Fruit fly (Drosophila melanogaster) whole organism, embryonic: ENCODE results near the gene CG4497.
A peak's percentile ranks its signal among the peaks of the same experiment; 100 is the strongest.

Experiments used
- CG10267 ChIP-seq: fragments of 200-800 bp; sonication (Bioruptor generic); optimal IDR thresholded peaks from 2 replicates; lab custom pipeline; 2018; ENCODE audit warnings: missing biosample characterization, mild to moderate bottlenecking, missing genetic modification characterization, moderate library complexity
- CG12071 ChIP-seq: fragments of 200-800 bp; sonication (Bioruptor generic); optimal IDR thresholded peaks from 3 replicates; lab custom pipeline; 2018; ENCODE audit warnings: missing biosample characterization, mild to moderate bottlenecking, missing genetic modification characterization
- CG12942 ChIP-seq: fragments of 200-800 bp; sonication (Bioruptor generic); optimal IDR thresholded peaks from 3 replicates; lab custom pipeline; 2016; ENCODE audit warnings: missing biosample characterization, missing genetic modification characterization
- CG14710 ChIP-seq: fragments of 200-800 bp; sonication (Bioruptor generic); optimal IDR thresholded peaks from 3 replicates; lab custom pipeline; 2019; ENCODE audit warnings: missing biosample characterization, mild to moderate bottlenecking, missing genetic modification characterization, moderate library complexity
- CG14965 ChIP-seq: fragments of 200-800 bp; sonication (Bioruptor generic); optimal IDR thresholded peaks from 2 replicates; lab custom pipeline; 2016; ENCODE audit warnings: missing biosample characterization, missing genetic modification characterization, borderline replicate concordance
- CG15269 ChIP-seq: fragments of 200-800 bp; sonication (Bioruptor generic); optimal IDR thresholded peaks from 2 replicates; lab custom pipeline; 2018; ENCODE audit warnings: missing biosample characterization, mild to moderate bottlenecking, missing genetic modification characterization, moderate library complexity
- CG1529 ChIP-seq: fragments of 200-800 bp; sonication (Bioruptor generic); optimal IDR thresholded peaks from 3 replicates; lab custom pipeline; 2018; ENCODE audit warnings: missing biosample characterization, missing genetic modification characterization
- CG1603 ChIP-seq: fragments of 200-800 bp; sonication (Bioruptor generic); optimal IDR thresholded peaks from 2 replicates; lab custom pipeline; 2019; ENCODE audit warnings: missing biosample characterization, mild to moderate bottlenecking, missing genetic modification characterization, moderate library complexity
- CG17359 ChIP-seq: fragments of 200-800 bp; sonication (Bioruptor generic); optimal IDR thresholded peaks from 3 replicates; lab custom pipeline; 2018; ENCODE audit warnings: missing biosample characterization, mild to moderate bottlenecking, missing genetic modification characterization, moderate library complexity
- CG18599 ChIP-seq: fragments of 200-800 bp; sonication (Bioruptor generic); optimal IDR thresholded peaks from 3 replicates; lab custom pipeline; 2017; ENCODE audit warnings: missing biosample characterization, missing genetic modification characterization, mild to moderate bottlenecking, moderate library complexity, missing genetic modification reagents
- CG2199 ChIP-seq: fragments of 200-800 bp; sonication (Bioruptor generic); IDR thresholded peaks from 3 replicates; pipeline ENCODE4 v1.3.6; 2022; ENCODE audit warnings: missing biosample characterization, missing genetic modification characterization
- CG2678 ChIP-seq: fragments of 200-800 bp; sonication (Bioruptor generic); optimal IDR thresholded peaks from 3 replicates; lab custom pipeline; 2019; ENCODE audit warnings: missing biosample characterization, mild to moderate bottlenecking, missing genetic modification characterization, moderate library complexity
- CG2889 ChIP-seq: fragments of 200-800 bp; sonication (Bioruptor generic); IDR thresholded peaks from 3 replicates; pipeline ENCODE4 v1.3.6; 2022; ENCODE audit warnings: missing biosample characterization, missing genetic modification characterization
- CG3163 ChIP-seq: fragments of 200-800 bp; sonication (Bioruptor generic); optimal IDR thresholded peaks from 3 replicates; lab custom pipeline; 2016; ENCODE audit warnings: missing biosample characterization, missing genetic modification characterization
- CG3407 ChIP-seq: fragments of 200-800 bp; sonication (Bioruptor generic); optimal IDR thresholded peaks from 2 replicates; lab custom pipeline; 2018; ENCODE audit warnings: missing biosample characterization, mild to moderate bottlenecking, missing genetic modification characterization
- CG34422 ChIP-seq: fragments of 200-800 bp; sonication (Bioruptor generic); IDR thresholded peaks from 3 replicates; pipeline ENCODE4 v1.3.6; 2022; ENCODE audit warnings: missing biosample characterization, missing genetic modification characterization
- CG4328 ChIP-seq: fragments of 200-800 bp; sonication (Bioruptor generic); optimal IDR thresholded peaks from 3 replicates; lab custom pipeline; 2017; ENCODE audit warnings: missing biosample characterization, missing genetic modification reagents, missing genetic modification characterization
- CG7372 ChIP-seq: fragments of 200-800 bp; sonication (Bioruptor generic); IDR thresholded peaks from 2 replicates; pipeline ENCODE4 v1.3.6; 2022; ENCODE audit warnings: missing biosample characterization, missing genetic modification characterization
- CG7928 ChIP-seq: fragments of 200-800 bp; sonication (Bioruptor generic); optimal IDR thresholded peaks from 2 replicates; lab custom pipeline; 2017; ENCODE audit warnings: missing biosample characterization, mild to moderate bottlenecking, missing genetic modification characterization
- CG9609 ChIP-seq: fragments of 200-800 bp; sonication (Bioruptor generic); optimal IDR thresholded peaks from 3 replicates; lab custom pipeline; 2016; ENCODE audit warnings: missing biosample characterization, missing genetic modification characterization
- Dek ChIP-seq: fragments of 200-800 bp; sonication (Bioruptor generic); optimal IDR thresholded peaks from 3 replicates; lab custom pipeline; 2019; ENCODE audit warnings: missing biosample characterization, mild to moderate bottlenecking, missing genetic modification characterization, moderate library complexity
- Doc2 ChIP-seq: fragments of 200-800 bp; sonication (Bioruptor generic); IDR thresholded peaks from 2 replicates; pipeline ENCODE4 v1.3.6; 2022; ENCODE audit warnings: missing biosample characterization, missing genetic modification characterization
- Doc3 ChIP-seq: fragments of 200-800 bp; sonication (Bioruptor generic); IDR thresholded peaks from 3 replicates; pipeline ENCODE4 v1.3.6; 2022; ENCODE audit warnings: missing biosample characterization, missing genetic modification characterization; ENCODE audit not compliant: partially characterized antibody
- Drgx ChIP-seq: fragments of 200-800 bp; sonication (Bioruptor generic); IDR thresholded peaks from 2 replicates; pipeline ENCODE4 v1.3.6; 2022; ENCODE audit warnings: missing biosample characterization, missing genetic modification characterization
- E2f1 ChIP-seq: fragments of 200-800 bp; sonication (Bioruptor generic); IDR thresholded peaks from 2 replicates; pipeline ENCODE4 v1.3.6; 2022; ENCODE audit warnings: missing biosample characterization, missing genetic modification characterization
- HHEX ChIP-seq: fragments of 200-800 bp; sonication (Bioruptor generic); optimal IDR thresholded peaks from 3 replicates; lab custom pipeline; 2017; ENCODE audit warnings: missing biosample characterization, mild to moderate bottlenecking, missing genetic modification characterization, missing genetic modification reagents
- Hey ChIP-seq: fragments of 200-800 bp; sonication (Bioruptor generic); optimal IDR thresholded peaks from 3 replicates; lab custom pipeline; 2018; ENCODE audit warnings: missing biosample characterization, mild to moderate bottlenecking, missing genetic modification characterization
- MBD-R2 ChIP-seq: fragments of 200-800 bp; sonication (Bioruptor generic); IDR thresholded peaks from 2 replicates; pipeline ENCODE4 v1.3.6; 2022; ENCODE audit warnings: missing biosample characterization, missing genetic modification characterization
- MESR4 ChIP-seq: fragments of 200-800 bp; sonication (Bioruptor generic); optimal IDR thresholded peaks from 2 replicates; lab custom pipeline; 2018; ENCODE audit warnings: missing biosample characterization, mild to moderate bottlenecking, missing genetic modification characterization, moderate library complexity
- Med ChIP-seq: fragments of 200-800 bp; sonication (Bioruptor generic); peaks from one replicate; lab custom pipeline; 2016; ENCODE audit warnings: missing biosample characterization, missing genetic modification characterization, mild to moderate bottlenecking, inconsistent platforms, moderate library complexity
- PHDP ChIP-seq: fragments of 200-800 bp; sonication (Bioruptor generic); optimal IDR thresholded peaks from 3 replicates; lab custom pipeline; 2018; ENCODE audit warnings: missing biosample characterization, mild to moderate bottlenecking, missing genetic modification characterization, moderate library complexity
- Sin3A ChIP-seq: fragments of >200 bp; optimal IDR thresholded peaks from 2 replicates; lab custom pipeline; 2018
- ash1 ChIP-seq: fragments of 200-800 bp; sonication (Bioruptor generic); optimal IDR thresholded peaks from 2 replicates; lab custom pipeline; 2018; ENCODE audit warnings: missing biosample characterization, mild to moderate bottlenecking, missing genetic modification characterization
- bowl ChIP-seq: fragments of 200-800 bp; sonication (Bioruptor generic); IDR thresholded peaks from 2 replicates; pipeline ENCODE4 v1.3.6; 2022; ENCODE audit warnings: missing biosample characterization, missing genetic modification characterization
- chn ChIP-seq: fragments of 200-800 bp; sonication (Bioruptor generic); optimal IDR thresholded peaks from 2 replicates; lab custom pipeline; 2016; ENCODE audit warnings: missing biosample characterization, missing genetic modification characterization
- dan ChIP-seq: fragments of 200-800 bp; sonication (Bioruptor generic); IDR thresholded peaks from 2 replicates; pipeline ENCODE4 v1.3.6; 2022; ENCODE audit warnings: missing biosample characterization, missing genetic modification characterization
- fru ChIP-seq: fragments of >200 bp; optimal IDR thresholded peaks from 2 replicates; lab custom pipeline; 2017
- gem ChIP-seq: fragments of 200-800 bp; sonication (Bioruptor generic); optimal IDR thresholded peaks from 2 replicates; lab custom pipeline; 2019; ENCODE audit warnings: missing biosample characterization, mild to moderate bottlenecking, missing genetic modification characterization, moderate library complexity
- kah ChIP-seq: fragments of 200-800 bp; sonication (Bioruptor generic); optimal IDR thresholded peaks from 2 replicates; lab custom pipeline; 2018; ENCODE audit warnings: missing biosample characterization, mild to moderate bottlenecking, missing genetic modification characterization
- ken ChIP-seq: fragments of 200-800 bp; sonication (Bioruptor generic); IDR thresholded peaks from 3 replicates; pipeline ENCODE4 v1.3.6; 2022; ENCODE audit warnings: missing biosample characterization, missing genetic modification characterization
- klu ChIP-seq: fragments of 200-800 bp; sonication (Bioruptor generic); IDR thresholded peaks from 2 replicates; pipeline ENCODE4 v1.3.6; 2022; ENCODE audit warnings: missing biosample characterization, missing genetic modification characterization
- nerfin-1 ChIP-seq: fragments of 200-800 bp; sonication (Bioruptor generic); optimal IDR thresholded peaks from 3 replicates; lab custom pipeline; 2019; ENCODE audit warnings: missing biosample characterization, mild to moderate bottlenecking, missing genetic modification characterization, moderate library complexity
- nmo ChIP-seq: fragments of 200-800 bp; sonication (Bioruptor generic); optimal IDR thresholded peaks from 2 replicates; lab custom pipeline; 2018; ENCODE audit warnings: missing biosample characterization, mild to moderate bottlenecking, missing genetic modification characterization, moderate library complexity
- otp ChIP-seq: fragments of 200-800 bp; sonication (Bioruptor generic); IDR thresholded peaks from 3 replicates; pipeline ENCODE4, ENCODE4 v1.3.6; 2022; ENCODE audit warnings: missing biosample characterization, missing genetic modification characterization
- pho ChIP-seq: fragments of 200-800 bp; sonication (Bioruptor generic); optimal IDR thresholded peaks from 2 replicates; lab custom pipeline; 2016; ENCODE audit warnings: missing biosample characterization, missing genetic modification characterization
- psq ChIP-seq: fragments of 200-800 bp; sonication (Bioruptor generic); optimal IDR thresholded peaks from 2 replicates; lab custom pipeline; 2017; ENCODE audit warnings: missing biosample characterization, missing genetic modification characterization
- pzg ChIP-seq: fragments of 200-800 bp; sonication (Bioruptor generic); optimal IDR thresholded peaks from 3 replicates; lab custom pipeline; 2018; ENCODE audit warnings: missing biosample characterization, mild to moderate bottlenecking, missing genetic modification characterization, moderate library complexity
- salm ChIP-seq: fragments of 200-800 bp; sonication (Bioruptor generic); optimal IDR thresholded peaks from 2 replicates; lab custom pipeline; 2018; ENCODE audit warnings: missing biosample characterization, mild to moderate bottlenecking, missing genetic modification characterization
- scrt ChIP-seq: fragments of 200-800 bp; sonication (Bioruptor generic); optimal IDR thresholded peaks from 2 replicates; lab custom pipeline; 2018; ENCODE audit warnings: missing biosample characterization, mild to moderate bottlenecking, missing genetic modification characterization, moderate library complexity
- seq ChIP-seq: fragments of 200-800 bp; sonication (Bioruptor generic); IDR thresholded peaks from 2 replicates; pipeline ENCODE4 v1.3.6; 2022; ENCODE audit warnings: missing biosample characterization, missing genetic modification characterization
- sug ChIP-seq: fragments of 200-800 bp; optimal IDR thresholded peaks from 2 replicates; lab custom pipeline; 2019; ENCODE audit warnings: missing biosample characterization, mild to moderate bottlenecking, missing genetic modification characterization, moderate library complexity
- trh ChIP-seq: fragments of 200-800 bp; sonication (Bioruptor generic); optimal IDR thresholded peaks from 2 replicates; lab custom pipeline; 2016; ENCODE audit warnings: missing biosample characterization, missing genetic modification characterization
- wek ChIP-seq: fragments of 200-800 bp; sonication (Bioruptor generic); optimal IDR thresholded peaks from 3 replicates; lab custom pipeline; 2018; ENCODE audit warnings: missing biosample characterization, mild to moderate bottlenecking, missing genetic modification characterization, moderate library complexity

CG4497 gene

dm6 chr2L:7215657-7216056, 21.3 kb upstream of the CG4497 start (continued):
- no peak for TF ChIP-seq CG14965 (GFP tag; lab: Kevin White, UChicago)
- no peak for TF ChIP-seq chn (GFP tag; lab: Kevin White, UChicago)
- TF ChIP-seq HHEX (GFP tag; lab: Kevin White, UChicago): peak; percentile 64
- TF ChIP-seq CG12071 (GFP tag; lab: Kevin White, UChicago): peak; percentile 41
- TF ChIP-seq wek (GFP tag; lab: Kevin White, UChicago): peak; percentile 47
- no peak for TF ChIP-seq Doc3 (GFP tag; lab: Robert Waterston, UW)
- TF ChIP-seq ken (GFP tag; lab: Robert Waterston, UW): no peak
- peak; percentile 33 for TF ChIP-seq CG1603 (tag; lab: Kevin White, UChicago)
- TF ChIP-seq CG4328 (GFP tag; lab: Kevin White, UChicago): no peak
- TF ChIP-seq klu: no peak
- TF ChIP-seq CG15269 (tag; lab: Kevin White, UChicago): no peak
- peak; percentile 39 for TF ChIP-seq CG2678 (tag; lab: Kevin White, UChicago)
- no peak for TF ChIP-seq nmo (GFP tag; lab: Kevin White, UChicago)
- TF ChIP-seq MESR4 (GFP tag; lab: Kevin White, UChicago): no peak
- TF ChIP-seq E2f1: no peak
- no peak for TF ChIP-seq otp (GFP tag; lab: Robert Waterston, UW)
- no peak for TF ChIP-seq CG3163
- TF ChIP-seq bowl (GFP tag; lab: Robert Waterston, UW): no peak
- no peak for TF ChIP-seq Doc2 (GFP tag; lab: Robert Waterston, UW)
- TF ChIP-seq CG17359 (tag; lab: Kevin White, UChicago): peak; percentile 4
- TF ChIP-seq CG18599 (GFP tag; lab: Kevin White, UChicago): peak; percentile 35
- TF ChIP-seq trh: no peak
- no peak for TF ChIP-seq nerfin-1
- peak; percentile 24 for TF ChIP-seq PHDP
- no peak for TF ChIP-seq CG7928 (GFP tag; lab: Kevin White, UChicago)
- TF ChIP-seq, all 482 proteins: peak for 41

dm6 chr2L:7214885-7215284, 20.5 kb upstream of the CG4497 start:
- TF ChIP-seq fru: no peak
- TF ChIP-seq CG12942 (GFP tag; lab: Kevin White, UChicago): no peak
- TF ChIP-seq CG4328 (GFP tag; lab: Kevin White, UChicago): no peak
- no peak for TF ChIP-seq Hey (tag; lab: Kevin White, UChicago)
- peak; percentile 23 for TF ChIP-seq Med (GFP tag; lab: Kevin White, UChicago)
- TF ChIP-seq scrt: no peak
- TF ChIP-seq psq: no peak
- no peak for TF ChIP-seq MBD-R2 (GFP tag; lab: Robert Waterston, UW)
- TF ChIP-seq sug: peak; percentile 33
- no peak for TF ChIP-seq CG2889 (GFP tag; lab: Robert Waterston, UW)
- no peak for TF ChIP-seq kah (GFP tag; lab: Kevin White, UChicago)
- no peak for TF ChIP-seq CG34422
- TF ChIP-seq Dek (tag; lab: Kevin White, UChicago): no peak
- TF ChIP-seq Sin3A (lab: Kevin White, UChicago): no peak
- TF ChIP-seq pzg (GFP tag; lab: Kevin White, UChicago): no peak
- TF ChIP-seq CG14710 (tag; lab: Kevin White, UChicago): no peak
- TF ChIP-seq seq (GFP tag; lab: Robert Waterston, UW): no peak
- no peak for TF ChIP-seq CG10267
- no peak for TF ChIP-seq CG3407 (GFP tag; lab: Kevin White, UChicago)
- no peak for TF ChIP-seq dan (GFP tag; lab: Robert Waterston, UW)
- TF ChIP-seq CG1529 (GFP tag; lab: Kevin White, UChicago): no peak
- TF ChIP-seq salm (tag; lab: Kevin White, UChicago): peak; percentile 14
- TF ChIP-seq CG7372 (GFP tag; lab: Robert Waterston, UW): no peak
- no peak for TF ChIP-seq ash1
- TF ChIP-seq pho: no peak
- peak; percentile 44; the same call in 1 of the 3 replicates for TF ChIP-seq CG2199 (GFP tag; lab: Robert Waterston, UW)
- no peak for TF ChIP-seq gem (tag; lab: Kevin White, UChicago)
- TF ChIP-seq CG9609 (GFP tag; lab: Kevin White, UChicago): no peak
- TF ChIP-seq Drgx (GFP tag; lab: Robert Waterston, UW): no peak
